Fruit fly (Drosophila melanogaster) whole organism, embryonic: Measurements from ENCODE around the gene CG9837.

Source experiments
- Abd-B ChIP-seq: fragments of 200-800 bp; sonication (Bioruptor generic); optimal IDR thresholded peaks from 2 replicates; lab custom pipeline; 2018; ENCODE audit warnings: missing biosample characterization, mild to moderate bottlenecking, missing genetic modification characterization, moderate library complexity
- C15 ChIP-seq: fragments of 200-800 bp; sonication (Bioruptor generic); IDR thresholded peaks from 3 replicates; pipeline ENCODE4 v1.3.6; 2022; ENCODE audit warnings: missing biosample characterization, missing genetic modification characterization
- CG12219 ChIP-seq: fragments of 200-800 bp; sonication (Bioruptor generic); optimal IDR thresholded peaks from 3 replicates; lab custom pipeline; 2018; ENCODE audit warnings: missing biosample characterization, mild to moderate bottlenecking, missing genetic modification characterization
- CG15601 ChIP-seq: fragments of 200-800 bp; sonication (Bioruptor generic); optimal IDR thresholded peaks from 3 replicates; lab custom pipeline; 2019; ENCODE audit warnings: missing biosample characterization, mild to moderate bottlenecking, missing genetic modification characterization, moderate library complexity
- CG17359 ChIP-seq: fragments of 200-800 bp; sonication (Bioruptor generic); optimal IDR thresholded peaks from 3 replicates; lab custom pipeline; 2018; ENCODE audit warnings: missing biosample characterization, mild to moderate bottlenecking, missing genetic modification characterization, moderate library complexity
- CG2202 ChIP-seq: fragments of 200-800 bp; sonication (Bioruptor generic); optimal IDR thresholded peaks from 2 replicates; lab custom pipeline; 2018; ENCODE audit warnings: missing biosample characterization, mild to moderate bottlenecking, missing genetic modification characterization
- Deaf1 ChIP-seq: fragments of 200-800 bp; optimal IDR thresholded peaks from 3 replicates; lab custom pipeline; 2019; ENCODE audit warnings: missing biosample characterization, mild to moderate bottlenecking, missing genetic modification characterization, moderate library complexity
- Hmx ChIP-seq: fragments of 200-800 bp; sonication (Bioruptor generic); optimal IDR thresholded peaks from 2 replicates; lab custom pipeline; 2016; ENCODE audit warnings: missing biosample characterization, missing genetic modification characterization
- Med ChIP-seq: fragments of 200-800 bp; sonication (Bioruptor generic); peaks from one replicate; lab custom pipeline; 2016; ENCODE audit warnings: missing biosample characterization, missing genetic modification characterization, mild to moderate bottlenecking, inconsistent platforms, moderate library complexity
- Scr ChIP-seq: fragments of 200-800 bp; sonication (Bioruptor generic); IDR thresholded peaks from 2 replicates; pipeline ENCODE4 v1.3.6; 2022; ENCODE audit warnings: missing biosample characterization, missing genetic modification characterization; ENCODE audit not compliant: partially characterized antibody
- Vsx1 ChIP-seq: fragments of 200-800 bp; sonication (Bioruptor generic); optimal IDR thresholded peaks from 2 replicates; lab custom pipeline; 2017; ENCODE audit warnings: missing biosample characterization, mild to moderate bottlenecking, missing genetic modification characterization, missing genetic modification reagents
- fru ChIP-seq: fragments of >200 bp; optimal IDR thresholded peaks from 2 replicates; lab custom pipeline; 2017
- onecut ChIP-seq: fragments of 200-800 bp; sonication (Bioruptor generic); IDR thresholded peaks from 2 replicates; pipeline ENCODE4 v1.3.6; 2022; ENCODE audit warnings: missing biosample characterization, missing genetic modification characterization
- twi ChIP-seq: fragments of 200-800 bp; optimal IDR thresholded peaks from 2 replicates; lab custom pipeline; 2019; ENCODE audit warnings: missing biosample characterization, mild to moderate bottlenecking, missing genetic modification characterization, moderate library complexity

- no peak for TF ChIP-seq C15
- no peak for TF ChIP-seq Vsx1 (GFP tag; lab: Kevin White, UChicago)
- TF ChIP-seq CG12219 (GFP tag; lab: Kevin White, UChicago) = no peak
- TF ChIP-seq Hmx (GFP tag; lab: Kevin White, UChicago) = no peak
- peak; percentile 54 for TF ChIP-seq Med (GFP tag; lab: Kevin White, UChicago)
- no peak for TF ChIP-seq fru (lab: Kevin White, UChicago)
- no peak for TF ChIP-seq onecut (GFP tag; lab: Robert Waterston, UW)
- TF ChIP-seq CG17359 (tag; lab: Kevin White, UChicago) = no peak
- no peak for TF ChIP-seq twi
- TF ChIP-seq Scr (GFP tag; lab: Robert Waterston, UW) = no peak
- no peak for TF ChIP-seq Abd-B (GFP tag; lab: Kevin White, UChicago)
- TF ChIP-seq CG15601 (tag; lab: Kevin White, UChicago) = no peak
- no peak for TF ChIP-seq CG2202 (tag; lab: Kevin White, UChicago)
- no peak for TF ChIP-seq Deaf1 (tag; lab: Kevin White, UChicago)
These were observed 8.0 kb downstream of the CG9837 start, which contains the start of gene CG9839 for dm6 chr3R:8805388-8805852.
